Worm (Caenorhabditis elegans) whole organism, young adult: Measurements from ENCODE around the gene daf-41.

Source experiments
- C06A6.2 ChIP-seq: fragments of 200-800 bp; sonication (Bioruptor generic); conservative IDR thresholded peaks from 2 replicates; pipeline ENCODE4 v1.3.6; 2022; ENCODE audit warnings: missing genetic modification characterization, missing compliant biosample characterization
- F39B2.1 ChIP-seq: fragments of 200-800 bp; sonication (Bioruptor generic); IDR thresholded peaks from 2 replicates; pipeline ENCODE4 v1.3.6; 2022; ENCODE audit warnings: missing genetic modification reagents, missing genetic modification characterization, missing compliant biosample characterization
- ama-1 ChIP-seq, 3 experiments: fragments of 150-350 bp in 1 of 3; sonication (generic microtip) in 2 of 3; optimal IDR thresholded peaks; 2 replicates each; lab custom pipeline; 2014 to 2018; ENCODE audit warnings: missing biosample characterization in 2 of 3, missing genetic modification characterization in 2 of 3, missing genetic modification reagents in 2 of 3
- ets-4 ChIP-seq: fragments of 200-800 bp; sonication (Bioruptor generic); optimal IDR thresholded peaks from 2 replicates; lab custom pipeline; 2018; ENCODE audit warnings: mild to moderate bottlenecking, missing genetic modification characterization, missing compliant biosample characterization
- gei-17 ChIP-seq: fragments of 200-800 bp; sonication (Bioruptor generic); optimal IDR thresholded peaks from 2 replicates; lab custom pipeline; 2018; ENCODE audit warnings: mild to moderate bottlenecking, missing genetic modification characterization, missing compliant biosample characterization
- him-1 ChIP-seq: sonication (generic microtip); optimal IDR thresholded peaks from 2 replicates; lab custom pipeline; 2016; ENCODE audit warnings: missing genotype, missing genetic modification reagents, missing genetic modification characterization, missing compliant biosample characterization
- lin-26 ChIP-seq: fragments of 200-800 bp; sonication (Bioruptor generic); IDR thresholded peaks from 2 replicates; pipeline ENCODE4 v1.3.6; 2022; ENCODE audit warnings: missing genetic modification reagents, missing genetic modification characterization, missing compliant biosample characterization
- lin-40 ChIP-seq: sonication (generic microtip); optimal IDR thresholded peaks from 2 replicates; lab custom pipeline; 2016; ENCODE audit warnings: missing genetic modification characterization, mild to moderate bottlenecking, missing compliant biosample characterization, missing genotype, missing genetic modification reagents
- lsl-1 ChIP-seq: fragments of 200-800 bp; sonication (Bioruptor generic); optimal IDR thresholded peaks from 2 replicates; lab custom pipeline; 2018; ENCODE audit warnings: mild to moderate bottlenecking, missing genetic modification characterization, moderate library complexity, missing compliant biosample characterization
- madf-10 ChIP-seq: sonication (generic microtip); optimal IDR thresholded peaks from 2 replicates; lab custom pipeline; 2016; ENCODE audit warnings: mild to moderate bottlenecking, missing genetic modification characterization, missing compliant biosample characterization
- madf-6 ChIP-seq: fragments of 200-800 bp; sonication (Bioruptor generic); IDR thresholded peaks from 2 replicates; pipeline ENCODE4 v1.3.6; 2022; ENCODE audit warnings: missing genetic modification reagents, missing genetic modification characterization, missing compliant biosample characterization
- unc-130 ChIP-seq: sonication (generic microtip); optimal IDR thresholded peaks from 2 replicates; lab custom pipeline; 2016; ENCODE audit warnings: missing genetic modification reagents, missing genetic modification characterization, missing compliant biosample characterization
- unc-62 ChIP-seq: fragments of 150-350 bp; optimal IDR thresholded peaks from 2 replicates; lab custom pipeline; 2014; ENCODE audit warnings: missing biosample characterization, missing genetic modification reagents, missing genetic modification characterization

DNA sequence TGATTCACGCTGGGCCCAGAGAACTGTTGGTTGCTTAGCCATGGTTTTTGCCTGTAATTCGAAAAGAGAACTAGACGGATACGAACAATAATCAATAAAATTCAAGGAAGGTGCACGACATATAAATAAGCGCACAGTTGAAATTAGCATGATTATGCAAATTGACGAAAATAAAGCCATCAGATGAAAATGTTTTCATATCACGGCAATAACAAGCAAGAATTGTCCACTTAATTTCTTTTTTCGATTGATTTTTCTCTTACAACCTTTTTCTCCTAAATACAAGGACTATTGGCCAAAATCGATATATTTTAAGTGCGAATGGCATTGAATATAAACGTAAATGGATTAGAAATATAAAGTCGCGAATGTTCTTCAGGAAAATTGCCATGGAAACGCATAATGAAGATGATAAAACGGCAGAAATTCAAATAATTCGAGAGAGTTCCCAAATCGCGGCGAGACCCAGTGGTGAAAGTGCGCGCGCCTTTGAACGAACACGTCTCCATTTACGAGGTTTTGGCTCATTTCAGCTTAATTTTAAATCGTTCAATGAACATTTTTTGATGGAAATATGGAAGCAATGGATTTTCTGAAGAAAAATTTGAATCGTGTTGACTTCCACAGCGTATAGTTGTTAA, at the start of gene daf-41, which contains the start of gene toc-1:
- no peak for TF ChIP-seq ama-1 (optimal IDR thresholded peaks at IDR 0.05; lab: Kevin White, UChicago)
- TF ChIP-seq ama-1 (GFP tag; optimal IDR thresholded peaks at IDR 0.05; lab: Kevin White, UChicago): no peak
- no peak for TF ChIP-seq lsl-1 (GFP tag; lab: Kevin White, UChicago)
- TF ChIP-seq gei-17 (GFP tag; lab: Kevin White, UChicago): no peak
- TF ChIP-seq him-1 (tag; lab: Kevin White, UChicago): no peak
- no peak for TF ChIP-seq C06A6.2
- TF ChIP-seq lin-26 (GFP tag; lab: Robert Waterston, UW): no peak
- TF ChIP-seq F39B2.1: no peak
- no peak for TF ChIP-seq madf-10
- TF ChIP-seq lin-40: no peak
- TF ChIP-seq ets-4 (GFP tag; lab: Kevin White, UChicago): no peak
- no peak for TF ChIP-seq madf-6 (GFP tag; lab: Robert Waterston, UW)
- no peak for TF ChIP-seq unc-62 (GFP tag; lab: Kevin White, UChicago)
- no peak for TF ChIP-seq unc-130 (GFP tag; lab: Kevin White, UChicago)
